In genomic region chr2L:4812261-4813022, dm6 we compare ENCODE assay signal across 3 fruit fly cellular contexts.
TF ChIP-seq lines count a peak whose summit lies in the region.

Gene CG15629, plus strand, starts transcription at chr2L:4813009.

- peak; percentile 14 for TF ChIP-seq CTCF in whole organism, embryonic (GFP tag; optimal IDR thresholded peaks at IDR 0.05; lab: Kevin White, UChicago)

TF ChIP-seq in whole organism, adult, 20 proteins besides CTCF, POLR2A, EP300 and RAD21:
- TF ChIP-seq Clk (GFP tag; optimal IDR thresholded peaks at IDR 0.05; lab: Kevin White, UChicago) (no peak), tj (GFP tag; optimal IDR thresholded peaks at IDR 0.05; lab: Kevin White, UChicago) (peak; percentile 53)

TF ChIP-seq in whole organism, embryonic, 481 proteins besides CTCF, POLR2A, EP300 and RAD21 (continues in another document):
- peak; percentile 56 for TF ChIP-seq pros (GFP tag; optimal IDR thresholded peaks at IDR 0.05; lab: Kevin White, UChicago)
- no peak for TF ChIP-seq corto (GFP tag; optimal IDR thresholded peaks at IDR 0.05; lab: Kevin White, UChicago)
- peak; percentile 20 for TF ChIP-seq oc (tag; optimal IDR thresholded peaks at IDR 0.05; lab: Kevin White, UChicago)
- TF ChIP-seq CG10543 (GFP tag; optimal IDR thresholded peaks at IDR 0.05; lab: Kevin White, UChicago) = peak; percentile 38
- TF ChIP-seq sob (GFP tag; IDR thresholded peaks at IDR 0.05; lab: Robert Waterston, UW) = no peak
- no peak for TF ChIP-seq CG6254 (GFP tag; optimal IDR thresholded peaks at IDR 0.05; lab: Kevin White, UChicago)
- no peak for TF ChIP-seq CG10267 (tag; optimal IDR thresholded peaks at IDR 0.05; lab: Kevin White, UChicago)
- no peak for TF ChIP-seq CG1792 (GFP tag; optimal IDR thresholded peaks at IDR 0.05; lab: Kevin White, UChicago)
- TF ChIP-seq CG8924 (tag; optimal IDR thresholded peaks at IDR 0.05; lab: Kevin White, UChicago) = no peak
- no peak for TF ChIP-seq Dip3 (GFP tag; optimal IDR thresholded peaks at IDR 0.05; lab: Kevin White, UChicago)
- no peak for TF ChIP-seq ERR (GFP tag; optimal IDR thresholded peaks at IDR 0.05; lab: Kevin White, UChicago)
- 0 out of 3 replicates have a peak, but pooled peaks have one; percentile 9 for TF ChIP-seq CG2199 (GFP tag; IDR thresholded peaks at IDR 0.05; lab: Robert Waterston, UW)
- TF ChIP-seq CG18764 (GFP tag; optimal IDR thresholded peaks at IDR 0.05; lab: Kevin White, UChicago) = no peak
- TF ChIP-seq D (optimal IDR thresholded peaks at IDR 0.05; lab: Kevin White, UChicago) = no peak
- TF ChIP-seq D (GFP tag; optimal IDR thresholded peaks at IDR 0.05; lab: Kevin White, UChicago) = no peak
- no peak for TF ChIP-seq wek (GFP tag; optimal IDR thresholded peaks at IDR 0.05; lab: Kevin White, UChicago)
- no peak for TF ChIP-seq CG14667 (GFP tag; IDR thresholded peaks at IDR 0.05; lab: Robert Waterston, UW)
- TF ChIP-seq CG13624 (GFP tag; optimal IDR thresholded peaks at IDR 0.05; lab: Kevin White, UChicago) = no peak
- TF ChIP-seq CG1602 (GFP tag; optimal IDR thresholded peaks at IDR 0.05; lab: Kevin White, UChicago) = no peak
- TF ChIP-seq ab (GFP tag; optimal IDR thresholded peaks at IDR 0.05; lab: Kevin White, UChicago) = no peak
- TF ChIP-seq Doc3 (GFP tag; IDR thresholded peaks at IDR 0.05; lab: Robert Waterston, UW; ENCODE audit: partially characterized antibody) = no peak
- TF ChIP-seq crol (GFP tag; IDR thresholded peaks at IDR 0.05; lab: Robert Waterston, UW) = no peak
- TF ChIP-seq CG13296 (GFP tag; optimal IDR thresholded peaks at IDR 0.05; lab: Kevin White, UChicago) = no peak
- peak; percentile 97 for TF ChIP-seq zf30C (GFP tag; optimal IDR thresholded peaks at IDR 0.05; lab: Kevin White, UChicago)
- no peak for TF ChIP-seq ranshi (GFP tag; IDR thresholded peaks at IDR 0.05; lab: Robert Waterston, UW)
- no peak for TF ChIP-seq CG17361 (GFP tag; IDR thresholded peaks at IDR 0.05; lab: Robert Waterston, UW)
- TF ChIP-seq kni (GFP tag; optimal IDR thresholded peaks at IDR 0.05; lab: Kevin White, UChicago) = peak; percentile 63
- TF ChIP-seq CG8089 (GFP tag; optimal IDR thresholded peaks at IDR 0.05; lab: Kevin White, UChicago) = no peak
- no peak for TF ChIP-seq Dbx (GFP tag; IDR thresholded peaks at IDR 0.05; lab: Robert Waterston, UW)
- TF ChIP-seq stwl (tag; optimal IDR thresholded peaks at IDR 0.05; lab: Kevin White, UChicago) = no peak
- no peak for TF ChIP-seq CG4328 (GFP tag; optimal IDR thresholded peaks at IDR 0.05; lab: Kevin White, UChicago)
- TF ChIP-seq scrt (GFP tag; optimal IDR thresholded peaks at IDR 0.05; lab: Kevin White, UChicago) = no peak
- TF ChIP-seq CG11696 (GFP tag; IDR thresholded peaks at IDR 0.05; lab: Robert Waterston, UW) = no peak
- peak in 1 of 2 experiments; percentile 35 for TF ChIP-seq Pdp1 (GFP tag; optimal IDR thresholded peaks at IDR 0.05; lab: Kevin White, UChicago)
- TF ChIP-seq CG3407 (GFP tag; optimal IDR thresholded peaks at IDR 0.05; lab: Kevin White, UChicago) = no peak
- no peak for TF ChIP-seq CG7987 (GFP tag; optimal IDR thresholded peaks at IDR 0.05; lab: Kevin White, UChicago)
- TF ChIP-seq Trl (optimal IDR thresholded peaks at IDR 0.05; lab: Kevin White, UChicago) = no peak
- TF ChIP-seq Trl (GFP tag; optimal IDR thresholded peaks at IDR 0.05; lab: Kevin White, UChicago) = no peak
- no peak for TF ChIP-seq CG12071 (GFP tag; optimal IDR thresholded peaks at IDR 0.05; lab: Kevin White, UChicago)
- TF ChIP-seq CG2678 (tag; optimal IDR thresholded peaks at IDR 0.05; lab: Kevin White, UChicago) = no peak
- TF ChIP-seq Drgx (GFP tag; IDR thresholded peaks at IDR 0.05; lab: Robert Waterston, UW) = no peak
- no peak for TF ChIP-seq Mes4 (GFP tag; optimal IDR thresholded peaks at IDR 0.05; lab: Kevin White, UChicago)
- 0 out of 4 replicates have a peak, but pooled peaks have one; percentile 24 for TF ChIP-seq chinmo (GFP tag; IDR thresholded peaks at IDR 0.05; lab: Robert Waterston, UW; ENCODE audit: partially characterized antibody)
- TF ChIP-seq trh (GFP tag; optimal IDR thresholded peaks at IDR 0.05; lab: Kevin White, UChicago) = no peak
- no peak for TF ChIP-seq CG14014 (GFP tag; IDR thresholded peaks at IDR 0.05; lab: Robert Waterston, UW)
- no peak for TF ChIP-seq ato (GFP tag; IDR thresholded peaks at IDR 0.05; lab: Robert Waterston, UW; ENCODE audit: partially characterized antibody)

TF ChIP-seq in whole organism, wandering third instar larva, 38 proteins besides CTCF, POLR2A, EP300 and RAD21:
- no peak for TF ChIP-seq lola (GFP tag; optimal IDR thresholded peaks at IDR 0.05; lab: Kevin White, UChicago)
- peak; percentile 49 for TF ChIP-seq tai (GFP tag; optimal IDR thresholded peaks at IDR 0.05; lab: Kevin White, UChicago)
- no peak for TF ChIP-seq OdsH (GFP tag; optimal IDR thresholded peaks at IDR 0.05; lab: Kevin White, UChicago)
- TF ChIP-seq fru (GFP tag; optimal IDR thresholded peaks at IDR 0.05; lab: Kevin White, UChicago) = no peak
- TF ChIP-seq Rel (GFP tag; optimal IDR thresholded peaks at IDR 0.05; lab: Kevin White, UChicago) = no peak
- TF ChIP-seq Rel (tag; optimal IDR thresholded peaks at IDR 0.05; lab: Kevin White, UChicago) = no peak
- no peak for TF ChIP-seq psq (GFP tag; optimal IDR thresholded peaks at IDR 0.05; lab: Kevin White, UChicago)
- peak; percentile 40 for TF ChIP-seq brk (GFP tag; optimal IDR thresholded peaks at IDR 0.05; lab: Kevin White, UChicago)
- no peak for TF ChIP-seq Hr83 (GFP tag; optimal IDR thresholded peaks at IDR 0.05; lab: Kevin White, UChicago; ENCODE audit: poor library complexity, severe bottlenecking)
- no peak for TF ChIP-seq sv (GFP tag; optimal IDR thresholded peaks at IDR 0.05; lab: Kevin White, UChicago)
- peak; percentile 18 for TF ChIP-seq N (GFP tag; optimal IDR thresholded peaks at IDR 0.05; lab: Kevin White, UChicago)
- no peak for TF ChIP-seq dmrt93B (GFP tag; optimal IDR thresholded peaks at IDR 0.05; lab: Kevin White, UChicago)
- TF ChIP-seq rgr (GFP tag; optimal IDR thresholded peaks at IDR 0.05; lab: Kevin White, UChicago) = no peak
- TF ChIP-seq Sp1 (GFP tag; optimal IDR thresholded peaks at IDR 0.05; lab: Kevin White, UChicago) = no peak
- TF ChIP-seq Myc (optimal IDR thresholded peaks at IDR 0.05; lab: Kevin White, UChicago) = peak; percentile 81
- TF ChIP-seq woc (GFP tag; optimal IDR thresholded peaks at IDR 0.05; lab: Kevin White, UChicago) = no peak
- TF ChIP-seq Mio (GFP tag; optimal IDR thresholded peaks at IDR 0.05; lab: Kevin White, UChicago) = no peak
- TF ChIP-seq GATAd (GFP tag; optimal IDR thresholded peaks at IDR 0.05; lab: Kevin White, UChicago) = no peak
- no peak for TF ChIP-seq CG32264 (GFP tag; optimal IDR thresholded peaks at IDR 0.05; lab: Kevin White, UChicago)
- TF ChIP-seq Hr78 (GFP tag; optimal IDR thresholded peaks at IDR 0.05; lab: Kevin White, UChicago) = no peak
- TF ChIP-seq Dif (GFP tag; optimal IDR thresholded peaks at IDR 0.05; lab: Kevin White, UChicago; ENCODE audit: partially characterized antibody) = no peak
- TF ChIP-seq h (GFP tag; optimal IDR thresholded peaks at IDR 0.05; lab: Kevin White, UChicago) = no peak
- no peak for TF ChIP-seq Hnf4 (GFP tag; optimal IDR thresholded peaks at IDR 0.05; lab: Kevin White, UChicago)
